Fruit fly (Drosophila melanogaster) whole organism, prepupa: ENCODE data around the gene Sec16.

ENCODE experiments used
- CG10669 ChIP-seq: fragments of 200-800 bp; sonication (Bioruptor generic); optimal IDR thresholded peaks from 3 replicates; lab custom pipeline; 2018; ENCODE audit warnings: missing biosample characterization, mild to moderate bottlenecking, missing genetic modification characterization, moderate library complexity
- CG32006 ChIP-seq: fragments of 200-800 bp; sonication (Bioruptor generic); optimal IDR thresholded peaks from 3 replicates; lab custom pipeline; 2017; ENCODE audit warnings: missing biosample characterization, mild to moderate bottlenecking, missing genetic modification characterization
- Eip93F ChIP-seq: fragments of 200-800 bp; sonication (Bioruptor generic); optimal IDR thresholded peaks from 2 replicates; lab custom pipeline; 2016; ENCODE audit warnings: missing biosample characterization, mild to moderate bottlenecking, missing genetic modification characterization
- dac ChIP-seq: fragments of 200-800 bp; sonication (Bioruptor generic); optimal IDR thresholded peaks from 2 replicates; lab custom pipeline; 2017; ENCODE audit warnings: missing biosample characterization, mild to moderate bottlenecking, missing genetic modification characterization

dm6 chrX:12581305-12581676 is 14.6 kb upstream of the Sec16 start:
- TF ChIP-seq Eip93F (GFP tag; lab: Kevin White, UChicago) (no peak), dac (no peak), CG10669 (no peak), CG32006 (GFP tag; lab: Kevin White, UChicago) (no peak)
